Fruit fly (Drosophila melanogaster): Measurements from ENCODE around the gene CG7730.

The CG7730 gene

DNA sequence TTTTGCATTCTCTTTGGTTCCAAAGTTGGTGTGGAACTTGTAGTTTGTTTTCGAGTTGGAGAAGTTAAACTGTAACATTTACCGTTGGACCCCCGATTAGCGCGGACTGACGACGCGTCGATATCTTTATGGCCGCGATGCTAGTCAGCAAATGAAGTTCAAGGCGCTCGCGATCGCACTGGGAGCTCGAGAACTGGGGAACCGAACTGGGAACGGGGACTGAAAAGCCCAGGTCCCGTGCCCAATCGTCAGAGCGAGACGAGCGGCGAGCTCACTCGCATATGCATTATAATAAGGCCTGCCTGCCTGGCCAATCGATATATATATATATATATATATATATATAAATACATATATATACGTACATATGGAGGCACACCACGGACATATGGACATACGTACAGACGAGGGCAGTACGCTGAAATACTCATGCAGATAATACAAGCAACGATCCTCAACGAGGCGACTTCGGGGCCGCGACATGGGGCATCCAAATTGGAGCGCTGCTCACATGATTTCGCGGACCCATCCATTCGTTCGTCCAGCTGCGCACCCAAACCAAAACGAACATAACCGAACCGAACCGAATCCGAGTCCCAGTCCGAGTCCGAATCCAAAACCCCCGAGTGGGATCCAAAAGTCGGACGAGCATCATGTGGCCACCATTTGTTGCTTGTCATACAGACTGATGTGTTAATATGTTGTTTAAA lies 25.0 kb upstream of the CG7730 start (continued):
- TF ChIP-seq bsh (GFP tag; optimal IDR thresholded peaks at IDR 0.05), result no peak
- TF ChIP-seq Gug (GFP tag; IDR thresholded peaks at IDR 0.05), result no peak
- TF ChIP-seq scrt (GFP tag; optimal IDR thresholded peaks at IDR 0.05), result no peak
- no peak for TF ChIP-seq CG18619 (GFP tag; optimal IDR thresholded peaks at IDR 0.05)
- TF ChIP-seq Camta (GFP tag; optimal IDR thresholded peaks at IDR 0.05), result no peak
- TF ChIP-seq jing (GFP tag; optimal IDR thresholded peaks at IDR 0.05), result no peak
- no peak for TF ChIP-seq CG17802 (tag; optimal IDR thresholded peaks at IDR 0.05)
- no peak for TF ChIP-seq org-1 (GFP tag; optimal IDR thresholded peaks at IDR 0.05)
- TF ChIP-seq Awh (GFP tag; IDR thresholded peaks at IDR 0.05), result no peak
- no peak for TF ChIP-seq CG13624 (GFP tag; optimal IDR thresholded peaks at IDR 0.05)
- TF ChIP-seq CG8290 (GFP tag; optimal IDR thresholded peaks at IDR 0.05), result no peak
- TF ChIP-seq CG8290 (tag; optimal IDR thresholded peaks at IDR 0.05), result peak in 1 of 2 experiments; percentile 55
- TF ChIP-seq wor (GFP tag; IDR thresholded peaks at IDR 0.05), result no peak
- no peak for TF ChIP-seq HLH4C (GFP tag; IDR thresholded peaks at IDR 0.05; ENCODE audit: partially characterized antibody)
- TF ChIP-seq CG5245 (GFP tag; optimal IDR thresholded peaks at IDR 0.05), result no peak
- no peak for TF ChIP-seq CG14667 (GFP tag; IDR thresholded peaks at IDR 0.05)
- no peak for TF ChIP-seq E2f1 (GFP tag; IDR thresholded peaks at IDR 0.05)
- TF ChIP-seq zen (tag; optimal IDR thresholded peaks at IDR 0.05), result no peak
- no peak for TF ChIP-seq CG30020 (tag; optimal IDR thresholded peaks at IDR 0.05)
- TF ChIP-seq CG9876 (GFP tag; optimal IDR thresholded peaks at IDR 0.05), result no peak
- no peak for TF ChIP-seq wek (GFP tag; optimal IDR thresholded peaks at IDR 0.05)
- TF ChIP-seq CG16815 (GFP tag; optimal IDR thresholded peaks at IDR 0.05), result no peak
- no peak for TF ChIP-seq Usf (GFP tag; optimal IDR thresholded peaks at IDR 0.05)
- no peak for TF ChIP-seq Hey (tag; optimal IDR thresholded peaks at IDR 0.05)
- TF ChIP-seq CG2678 (tag; optimal IDR thresholded peaks at IDR 0.05), result no peak
- TF ChIP-seq CG31388 (GFP tag; optimal IDR thresholded peaks at IDR 0.05), result no peak
- TF ChIP-seq crc (GFP tag; optimal IDR thresholded peaks at IDR 0.05), result no peak
- TF ChIP-seq CG33213 (GFP tag; optimal IDR thresholded peaks at IDR 0.05), result no peak
- TF ChIP-seq CG3726 (GFP tag; IDR thresholded peaks at IDR 0.05), result no peak
- TF ChIP-seq row (GFP tag; IDR thresholded peaks at IDR 0.05), result no peak
- no peak for TF ChIP-seq HLH3B (GFP tag; IDR thresholded peaks at IDR 0.05)
- TF ChIP-seq CG4707 (GFP tag; optimal IDR thresholded peaks at IDR 0.05), result no peak
- no peak for TF ChIP-seq unc-4 (GFP tag; IDR thresholded peaks at IDR 0.05; ENCODE audit: partially characterized antibody)
- no peak for TF ChIP-seq toy (GFP tag; IDR thresholded peaks at IDR 0.05)
- peak; percentile 10 for TF ChIP-seq Nf-YC (tag; optimal IDR thresholded peaks at IDR 0.05)
- TF ChIP-seq CG18764 (GFP tag; optimal IDR thresholded peaks at IDR 0.05), result no peak
- peak; percentile 92 for TF ChIP-seq Deaf1 (tag; optimal IDR thresholded peaks at IDR 0.05)
- no peak for TF ChIP-seq peb (GFP tag; IDR thresholded peaks at IDR 0.05)
- TF ChIP-seq sens (GFP tag), result peak; percentile 14
- TF ChIP-seq CG9727 (GFP tag; optimal IDR thresholded peaks at IDR 0.05), result no peak
- TF ChIP-seq lmd (GFP tag; IDR thresholded peaks at IDR 0.05), result no peak
- no peak for TF ChIP-seq btn (GFP tag; optimal IDR thresholded peaks at IDR 0.05)
- no peak for TF ChIP-seq HLH54F (GFP tag; optimal IDR thresholded peaks at IDR 0.05)
- no peak for TF ChIP-seq cas (GFP tag; IDR thresholded peaks at IDR 0.05)
- TF ChIP-seq CG10543 (GFP tag; optimal IDR thresholded peaks at IDR 0.05), result peak; percentile 85
- no peak for TF ChIP-seq NK7.1 (GFP tag; optimal IDR thresholded peaks at IDR 0.05)
- TF ChIP-seq Atf3 (GFP tag; optimal IDR thresholded peaks at IDR 0.05), result no peak
- TF ChIP-seq CG12219 (GFP tag; optimal IDR thresholded peaks at IDR 0.05), result no peak
- no peak for TF ChIP-seq CG3847 (GFP tag; IDR thresholded peaks at IDR 0.05)
